Fruit fly (Drosophila melanogaster): ENCODE results near the gene CG5194.

The CG5194 gene

DNA sequence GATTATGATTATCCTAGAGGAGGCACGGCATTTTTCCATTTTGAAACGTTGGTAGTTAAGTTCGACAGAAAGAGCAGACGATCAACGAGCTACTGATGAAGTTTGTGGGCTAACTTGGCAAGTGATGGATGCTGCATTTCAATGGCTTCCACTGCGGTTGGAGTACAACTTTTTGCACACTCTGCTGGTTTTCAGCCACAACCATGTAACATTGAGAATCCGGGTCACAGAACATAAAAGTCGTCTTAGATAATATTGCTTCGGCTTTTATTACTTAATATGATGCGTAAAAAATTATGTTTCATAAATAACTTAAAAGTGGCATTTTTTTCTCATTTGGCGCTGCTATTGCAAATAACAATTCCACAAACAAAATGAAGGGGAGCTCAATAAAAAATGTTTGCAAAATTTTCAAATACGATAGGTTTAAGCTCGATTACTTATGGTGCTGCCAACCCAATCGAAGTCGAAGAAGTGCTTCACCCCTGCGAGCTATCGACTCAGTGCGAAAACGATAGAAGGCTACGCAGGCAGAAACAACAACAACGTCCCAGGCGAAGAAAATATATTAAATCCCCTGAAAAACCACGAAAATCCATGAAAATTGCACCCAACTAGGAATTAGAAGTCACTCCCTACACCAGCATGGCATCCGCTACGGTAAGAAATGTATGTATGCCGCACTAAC, 43.2 kb downstream of the CG5194 start, which contains the start of the genes CG5653 and CG5021 (continued):
- peak; percentile 71 for TF ChIP-seq CG13287 (GFP tag; IDR thresholded peaks at IDR 0.05; ENCODE audit: partially characterized antibody)
- TF ChIP-seq knrl (GFP tag; IDR thresholded peaks at IDR 0.05; ENCODE audit: partially characterized antibody) = peak; percentile 59
- TF ChIP-seq CG7963 (GFP tag; IDR thresholded peaks at IDR 0.05; ENCODE audit: partially characterized antibody) = peak; percentile 68
- TF ChIP-seq Sin3A (optimal IDR thresholded peaks at IDR 0.05) = peak; percentile 32
- TF ChIP-seq E2f2 (GFP tag; IDR thresholded peaks at IDR 0.05) = peak; percentile 95
- no peak for TF ChIP-seq pita (GFP tag; optimal IDR thresholded peaks at IDR 0.05)
- TF ChIP-seq Scr (GFP tag; IDR thresholded peaks at IDR 0.05; ENCODE audit: partially characterized antibody) = peak; percentile 47
- TF ChIP-seq tll (GFP tag; optimal IDR thresholded peaks at IDR 0.05) = no peak
- no peak for TF ChIP-seq zfh2 (GFP tag; optimal IDR thresholded peaks at IDR 0.05)
- no peak for TF ChIP-seq emc (GFP tag; optimal IDR thresholded peaks at IDR 0.05)
- no peak for TF ChIP-seq CG31224 (GFP tag; IDR thresholded peaks at IDR 0.05)
- TF ChIP-seq Sry-δ (GFP tag; optimal IDR thresholded peaks at IDR 0.05) = peak; percentile 88
- peak; percentile 93 for TF ChIP-seq CG7928 (GFP tag; optimal IDR thresholded peaks at IDR 0.05)
- peak; percentile 27 for TF ChIP-seq gfzf (GFP tag; optimal IDR thresholded peaks at IDR 0.05)
- TF ChIP-seq Dref (GFP tag; IDR thresholded peaks at IDR 0.05) = peak; percentile 96
- TF ChIP-seq tap (tag; optimal IDR thresholded peaks at IDR 0.05) = no peak
- peak; percentile 65 for TF ChIP-seq tna (GFP tag; IDR thresholded peaks at IDR 0.05; ENCODE audit: partially characterized antibody)
- TF ChIP-seq mam (GFP tag; optimal IDR thresholded peaks at IDR 0.05) = no peak
- TF ChIP-seq Fer3 (tag; optimal IDR thresholded peaks at IDR 0.05) = no peak
- TF ChIP-seq grn (GFP tag; optimal IDR thresholded peaks at IDR 0.05) = no peak
- TF ChIP-seq CG12299 (tag; optimal IDR thresholded peaks at IDR 0.05) = no peak
- 0 out of 2 replicates have a peak, but pooled peaks have one; percentile 8 for TF ChIP-seq Xrp1 (GFP tag; IDR thresholded peaks at IDR 0.05)
- TF ChIP-seq crp (GFP tag; optimal IDR thresholded peaks at IDR 0.05) = peak in 1 of 2 experiments; percentile 68
- TF ChIP-seq stwl (tag; optimal IDR thresholded peaks at IDR 0.05) = peak; percentile 53
- peak; percentile 51; the same call in 1 of the 3 replicates for TF ChIP-seq zen2 (GFP tag; IDR thresholded peaks at IDR 0.05; ENCODE audit: partially characterized antibody)
- TF ChIP-seq vnd (GFP tag; IDR thresholded peaks at IDR 0.05; ENCODE audit: partially characterized antibody) = peak; percentile 56; the same call in 2 of the 3 replicates
- TF ChIP-seq sim (GFP tag; IDR thresholded peaks at IDR 0.05) = no peak

DNA sequence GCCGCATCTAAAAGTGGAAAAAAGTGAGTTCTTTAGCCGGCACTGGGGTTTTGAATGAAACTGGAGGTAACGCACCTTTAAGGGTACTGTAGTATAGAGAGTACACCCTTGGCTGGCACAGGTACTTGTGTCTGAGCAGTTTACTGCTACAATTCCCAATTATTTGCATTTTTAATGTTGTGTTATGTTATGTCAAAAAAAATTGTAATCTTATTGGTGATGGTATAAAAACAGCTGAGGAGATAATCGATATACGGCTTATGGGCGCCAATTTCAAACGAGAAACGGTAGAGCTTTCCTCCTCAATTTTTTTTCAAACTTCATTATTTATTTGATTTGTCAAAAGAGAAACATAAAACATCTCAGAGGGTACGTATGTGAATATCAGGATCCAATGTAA, 45.2 kb downstream of the CG5194 start, which contains the start of gene ValRS-m:
Gene ValRS-m, minus strand, starts transcription at position 312 of the 400 bp plus-strand sequence.
- TF ChIP-seq trem (tag; optimal IDR thresholded peaks at IDR 0.05) (peak; percentile 36), chinmo (GFP tag; IDR thresholded peaks at IDR 0.05; ENCODE audit: partially characterized antibody) (0 out of 4 replicates have a peak, but pooled peaks have one; percentile 40), CG17612 (GFP tag; IDR thresholded peaks at IDR 0.05) (no peak), CG13287 (GFP tag; IDR thresholded peaks at IDR 0.05; ENCODE audit: partially characterized antibody) (peak; percentile 41), Sry-δ (GFP tag; optimal IDR thresholded peaks at IDR 0.05) (peak; percentile 47), Pdp1 (GFP tag; optimal IDR thresholded peaks at IDR 0.05) (peak in 1 of 2 experiments; percentile 73), lbe (GFP tag; optimal IDR thresholded peaks at IDR 0.05) (no peak), peb (GFP tag; IDR thresholded peaks at IDR 0.05) (no peak), bbx (GFP tag; IDR thresholded peaks at IDR 0.05; ENCODE audit: partially characterized antibody) (peak; percentile 53; the same call in 1 of the 2 replicates), E2f2 (GFP tag; IDR thresholded peaks at IDR 0.05) (peak; percentile 86), Dll (GFP tag; IDR thresholded peaks at IDR 0.05; ENCODE audit: partially characterized antibody) (0 out of 4 replicates have a peak, but pooled peaks have one; percentile 40), br (optimal IDR thresholded peaks at IDR 0.05) (no peak), CG5953 (GFP tag; IDR thresholded peaks at IDR 0.05) (no peak), BEAF-32 (GFP tag; optimal IDR thresholded peaks at IDR 0.05) (peak; percentile 3), HLH3B (GFP tag; IDR thresholded peaks at IDR 0.05) (no peak), Dp (GFP tag; optimal IDR thresholded peaks at IDR 0.05) (peak; percentile 79), Dref (GFP tag; IDR thresholded peaks at IDR 0.05) (peak; percentile 57), MBD-R2 (GFP tag; IDR thresholded peaks at IDR 0.05) (peak; percentile 42), ewg (GFP tag; optimal IDR thresholded peaks at IDR 0.05) (no peak), unc-4 (GFP tag; IDR thresholded peaks at IDR 0.05; ENCODE audit: partially characterized antibody) (0 out of 2 replicates have a peak, but pooled peaks have one; percentile 20), pzg (GFP tag; optimal IDR thresholded peaks at IDR 0.05) (peak; percentile 6), crp (GFP tag; optimal IDR thresholded peaks at IDR 0.05) (peak in 1 of 2 experiments; percentile 80)

Data from whole organism, embryonic.